Worm (Caenorhabditis elegans): Measurements from ENCODE around the gene Y110A2AL.6.

Y110A2AL.6 gene

ce11 chrII:2888957-2889630 is 47.7 kb upstream of the Y110A2AL.6 start, which contains the start of gene pinn-1 (continued):
- TF ChIP-seq dve-1 (tag; optimal IDR thresholded peaks at IDR 0.05; ENCODE audit: insufficient read depth) (peak; percentile 78), duxl-1 (tag; optimal IDR thresholded peaks at IDR 0.05; ENCODE audit: poor library complexity) (peak; percentile 87), lin-39 (tag; optimal IDR thresholded peaks at IDR 0.05) (no peak), F26F4.8 (GFP tag; conservative IDR thresholded peaks at IDR 0.05) (no peak), lim-7 (GFP tag; IDR thresholded peaks at IDR 0.05) (no peak), set-16 (GFP tag; IDR thresholded peaks at IDR 0.05) (peak; percentile 18; the same call in 1 of the 2 replicates), zfp-2 (tag; optimal IDR thresholded peaks at IDR 0.05) (peak; percentile 26), nhr-25 (tag; optimal IDR thresholded peaks at IDR 0.05; ENCODE audit: borderline replicate concordance, insufficient read depth) (peak; percentile 59), arid-1 (GFP tag; conservative IDR thresholded peaks at IDR 0.05) (0 out of 2 replicates have a peak, but pooled peaks have one; percentile 41), daf-19 (GFP tag; conservative IDR thresholded peaks at IDR 0.05) (no peak), sdz-12 (GFP tag; optimal IDR thresholded peaks at IDR 0.05) (peak; percentile 90), daf-8 (GFP tag; IDR thresholded peaks at IDR 0.05) (no peak), hlh-30 (tag; optimal IDR thresholded peaks at IDR 0.05; ENCODE audit: insufficient read depth) (peak; percentile 51), T26A8.4 (GFP tag; IDR thresholded peaks at IDR 0.05) (peak; percentile 79), snpc-4 (tag; optimal IDR thresholded peaks at IDR 0.05) (no peak), attf-4 (tag; optimal IDR thresholded peaks at IDR 0.05) (no peak), egl-27 (tag; optimal IDR thresholded peaks at IDR 0.05) (no peak), fkh-10 (GFP tag; optimal IDR thresholded peaks at IDR 0.05) (peak; percentile 65), lin-13 (GFP tag; optimal IDR thresholded peaks at IDR 0.05) (peak; percentile 83), jun-1 (tag; optimal IDR thresholded peaks at IDR 0.05) (peak; percentile 68), aly-2 (tag; optimal IDR thresholded peaks at IDR 0.05) (no peak), zip-2 (tag; optimal IDR thresholded peaks at IDR 0.05) (no peak), nhr-28 (tag; optimal IDR thresholded peaks at IDR 0.05) (peak; percentile 44), mep-1 (tag; optimal IDR thresholded peaks at IDR 0.05) (peak; percentile 80), vab-7 (GFP tag; IDR thresholded peaks at IDR 0.05) (peak; percentile 74), nhr-10 (tag; optimal IDR thresholded peaks at IDR 0.05) (no peak), hlh-11 (tag; optimal IDR thresholded peaks at IDR 0.05) (peak; percentile 78), ceh-44 (GFP tag; IDR thresholded peaks at IDR 0.05) (peak; percentile 87), daf-12 (tag; optimal IDR thresholded peaks at IDR 0.05) (no peak), tag-97 (GFP tag; IDR thresholded peaks at IDR 0.05) (peak; percentile 87; the same call in 1 of the 2 replicates), lin-38 (GFP tag; IDR thresholded peaks at IDR 0.05) (peak; percentile 99), mdt-29 (GFP tag; IDR thresholded peaks at IDR 0.05) (peak; percentile 74), ztf-11 (tag; optimal IDR thresholded peaks at IDR 0.05) (no peak), ceh-28 (tag; optimal IDR thresholded peaks at IDR 0.05) (peak; percentile 46), Y48G9A.11 (GFP tag; IDR thresholded peaks at IDR 0.05) (peak; percentile 90), T20F7.1 (GFP tag; optimal IDR thresholded peaks at IDR 0.05) (no peak), dpl-1 (GFP tag; optimal IDR thresholded peaks at IDR 0.05) (peak; percentile 76), zfp-3 (GFP tag; conservative IDR thresholded peaks at IDR 0.05) (peak; percentile 78; the same call in 1 of the 2 replicates), zag-1 (tag; optimal IDR thresholded peaks at IDR 0.05) (no peak), nhr-6 (tag; optimal IDR thresholded peaks at IDR 0.05) (peak; percentile 55), nhr-11 (tag; optimal IDR thresholded peaks at IDR 0.05) (peak; percentile 53), unc-130 (GFP tag; optimal IDR thresholded peaks at IDR 0.05) (peak; percentile 92), lin-15B (tag; optimal IDR thresholded peaks at IDR 0.05) (peak; percentile 71), ceh-82 (tag; optimal IDR thresholded peaks at IDR 0.05) (no peak), nhr-237 (tag; optimal IDR thresholded peaks at IDR 0.05) (no peak), mes-2 (tag; optimal IDR thresholded peaks at IDR 0.05; ENCODE audit: poor library complexity, severe bottlenecking) (peak; percentile 100), ces-1 (GFP tag; optimal IDR thresholded peaks at IDR 0.05) (no peak), saeg-2 (GFP tag; IDR thresholded peaks at IDR 0.05) (0 out of 2 replicates have a peak, but pooled peaks have one; percentile 28), spr-1 (tag; optimal IDR thresholded peaks at IDR 0.05) (peak; percentile 64), nhr-102 (tag; optimal IDR thresholded peaks at IDR 0.05) (peak; percentile 75)
